Fruit fly (Drosophila melanogaster) whole organism: ENCODE measurements around the gene Cpr67B.

Source experiments
- Dll ChIP-seq: fragments of >200 bp; optimal IDR thresholded peaks from 2 replicates; lab custom pipeline; 2017
- psq ChIP-seq: fragments of >200 bp; optimal IDR thresholded peaks from 2 replicates; lab custom pipeline; 2017

DNA sequence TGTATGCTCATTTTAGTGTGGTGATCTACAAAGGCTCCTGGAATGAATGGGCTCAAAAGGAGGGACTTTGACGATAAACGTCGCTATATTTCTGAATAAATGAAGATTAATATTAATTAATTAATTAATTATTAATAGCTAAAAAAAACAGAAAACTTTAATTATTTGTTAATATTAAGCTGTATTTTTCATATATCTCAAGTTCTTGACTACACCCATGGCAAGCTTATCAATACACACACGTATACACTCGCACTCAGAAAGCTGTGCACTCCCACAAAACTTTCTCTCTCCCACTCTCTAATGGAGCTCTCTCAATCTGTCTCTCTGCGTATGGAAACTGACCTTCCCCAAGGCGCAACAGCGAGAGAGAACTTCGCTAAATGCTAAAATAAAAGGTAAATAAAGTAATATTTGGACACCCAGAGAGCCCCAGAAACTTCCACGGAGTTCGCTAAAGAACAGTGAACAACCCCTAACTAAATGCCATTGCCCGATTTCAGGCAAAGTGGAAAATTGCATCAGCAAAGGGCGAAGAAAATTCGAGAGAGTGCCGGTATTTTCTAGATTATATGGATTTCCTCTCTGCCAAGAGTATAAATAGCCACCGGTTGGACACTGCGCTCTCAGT, 31.1 kb upstream of the Cpr67B start:
- TF ChIP-seq psq (lab: Kevin White, UChicago): no peak
- no peak for TF ChIP-seq Dll (lab: Kevin White, UChicago)
